Worm (Caenorhabditis elegans) whole organism, early embryonic: ENCODE data around the gene coa-4.

Source experiments
- ama-1 ChIP-seq: fragments of 150-350 bp; optimal IDR thresholded peaks from 2 replicates; lab custom pipeline; 2014
- flt-1 ChIP-seq: fragments of 200-800 bp; sonication (Bioruptor generic); IDR thresholded peaks from 2 replicates; pipeline ENCODE4 v1.3.6; 2022; ENCODE audit warnings: missing genetic modification characterization, missing compliant biosample characterization

- TF ChIP-seq flt-1 (GFP tag; lab: Robert Waterston, UW): no peak
- TF ChIP-seq ama-1: no peak
Measured at ce11 chrIV:9323989-9324506, 11.4 kb downstream of the coa-4 start, which contains the start of the genes nspg-11 and F49C12.15.
